Worm (Caenorhabditis elegans): ENCODE measurements around the gene lgc-18.

lgc-18 gene

ce11 chrX:12176873-12177293 lies 51.5 kb downstream of the lgc-18 start:
- TF ChIP-seq dox-1 (GFP tag; IDR thresholded peaks at IDR 0.05) (no peak), zfh-2 (GFP tag; conservative IDR thresholded peaks at IDR 0.05) (peak; percentile 62), tbx-9 (tag; optimal IDR thresholded peaks at IDR 0.05; ENCODE audit: borderline replicate concordance) (no peak), nhr-120 (GFP tag; IDR thresholded peaks at IDR 0.05) (no peak), Y67H2A.10 (GFP tag; conservative IDR thresholded peaks at IDR 0.05) (no peak), F57A8.1 (GFP tag; optimal IDR thresholded peaks at IDR 0.05) (no peak), tlf-1 (GFP tag; optimal IDR thresholded peaks at IDR 0.05) (no peak), attf-6 (GFP tag; IDR thresholded peaks at IDR 0.05) (no peak), sea-2 (GFP tag; IDR thresholded peaks at IDR 0.05) (no peak), egrh-3 (GFP tag; IDR thresholded peaks at IDR 0.05) (peak; percentile 58; the same call in 1 of the 2 replicates), let-526 (GFP tag; IDR thresholded peaks at IDR 0.05) (no peak), ets-4 (GFP tag; optimal IDR thresholded peaks at IDR 0.05) (no peak), mxl-1 (tag; optimal IDR thresholded peaks at IDR 0.05) (no peak), bed-2 (GFP tag; IDR thresholded peaks at IDR 0.05) (no peak), ceh-27 (GFP tag; optimal IDR thresholded peaks at IDR 0.05) (peak; percentile 32), lin-26 (GFP tag; IDR thresholded peaks at IDR 0.05) (no peak), cebp-1 (GFP tag; IDR thresholded peaks at IDR 0.05) (no peak), cebp-1 (tag; optimal IDR thresholded peaks at IDR 0.05) (peak; percentile 12)

ce11 chrX:12177521-12177920 lies 52.1 kb downstream of the lgc-18 start:
- TF ChIP-seq mel-28 (tag; optimal IDR thresholded peaks at IDR 0.05; ENCODE audit: borderline replicate concordance) (no peak), bed-1 (GFP tag; IDR thresholded peaks at IDR 0.05) (no peak), egrh-3 (GFP tag; IDR thresholded peaks at IDR 0.05) (no peak), efl-1 (GFP tag; optimal IDR thresholded peaks at IDR 0.05) (no peak), hrde-1 (tag; optimal IDR thresholded peaks at IDR 0.05; ENCODE audit: borderline replicate concordance) (no peak), hlh-26 (GFP tag; conservative IDR thresholded peaks at IDR 0.05) (no peak), lin-40 (tag; optimal IDR thresholded peaks at IDR 0.05) (peak; percentile 6), attf-3 (GFP tag; conservative IDR thresholded peaks at IDR 0.05) (no peak)
